Worm (Caenorhabditis elegans): ENCODE data around the gene gpn-1.

DNA sequence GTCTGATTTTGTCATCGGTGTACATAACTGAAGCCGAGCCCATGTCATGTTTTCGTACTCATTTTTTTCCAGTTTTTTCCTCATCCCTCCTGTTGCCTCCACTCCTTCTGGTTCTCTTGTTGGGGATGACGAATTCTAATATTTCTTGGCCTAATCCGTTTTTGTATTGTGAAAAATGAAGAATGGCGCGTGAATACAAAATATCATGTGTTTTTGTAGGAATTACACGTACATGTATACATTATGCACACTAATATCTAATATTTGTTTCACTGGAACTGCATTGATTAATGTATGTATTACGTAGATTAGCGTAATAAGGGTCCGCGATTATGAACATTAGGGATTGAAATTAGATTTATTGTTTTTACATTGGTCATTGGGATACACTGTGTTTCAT, 25.9 kb upstream of the gpn-1 start:
- TF ChIP-seq nhr-28 (tag; optimal IDR thresholded peaks at IDR 0.05): no peak
- TF ChIP-seq nhr-11 (tag; optimal IDR thresholded peaks at IDR 0.05): no peak
- TF ChIP-seq zag-1 (tag; optimal IDR thresholded peaks at IDR 0.05): no peak
- no peak for TF ChIP-seq pqm-1 (tag; optimal IDR thresholded peaks at IDR 0.05)
- no peak for TF ChIP-seq unc-62 (GFP tag; optimal IDR thresholded peaks at IDR 0.05)
- TF ChIP-seq fkh-10 (GFP tag; optimal IDR thresholded peaks at IDR 0.05): no peak
- TF ChIP-seq lin-39 (tag; optimal IDR thresholded peaks at IDR 0.05): no peak
- no peak for TF ChIP-seq fkh-2 (tag; optimal IDR thresholded peaks at IDR 0.05)
- no peak for TF ChIP-seq unc-39 (tag; optimal IDR thresholded peaks at IDR 0.05)
- no peak for TF ChIP-seq jun-1 (tag; optimal IDR thresholded peaks at IDR 0.05)
- no peak for TF ChIP-seq aly-2 (tag; optimal IDR thresholded peaks at IDR 0.05)
- no peak for TF ChIP-seq nhr-12 (tag; optimal IDR thresholded peaks at IDR 0.05)
- TF ChIP-seq egl-27 (tag; optimal IDR thresholded peaks at IDR 0.05): no peak
